Fruit fly (Drosophila melanogaster) whole organism, embryonic: ENCODE data around the gene CG7878.

Experiments
- B-H1 ChIP-seq: fragments of 200-800 bp; sonication (Bioruptor generic); IDR thresholded peaks from 3 replicates; pipeline ENCODE4 v1.3.6; 2022; ENCODE audit warnings: missing biosample characterization, missing genetic modification characterization
- CG12071 ChIP-seq: fragments of 200-800 bp; sonication (Bioruptor generic); optimal IDR thresholded peaks from 3 replicates; lab custom pipeline; 2018; ENCODE audit warnings: missing biosample characterization, mild to moderate bottlenecking, missing genetic modification characterization
- CG12236 ChIP-seq: fragments of 200-800 bp; sonication (Bioruptor generic); optimal IDR thresholded peaks from 2 replicates; lab custom pipeline; 2016; ENCODE audit warnings: missing biosample characterization, missing genetic modification characterization
- CG1233 ChIP-seq: fragments of 200-800 bp; sonication (Bioruptor generic); optimal IDR thresholded peaks from 4 replicates; lab custom pipeline; 2018; ENCODE audit warnings: missing biosample characterization, mild to moderate bottlenecking, missing genetic modification characterization
- CG1529 ChIP-seq: fragments of 200-800 bp; sonication (Bioruptor generic); optimal IDR thresholded peaks from 3 replicates; lab custom pipeline; 2018; ENCODE audit warnings: missing biosample characterization, missing genetic modification characterization
- CG2129 ChIP-seq: fragments of 200-800 bp; sonication (Bioruptor generic); IDR thresholded peaks from 2 replicates; pipeline ENCODE4 v1.3.6; 2022; ENCODE audit warnings: missing biosample characterization, missing genetic modification characterization; ENCODE audit not compliant: partially characterized antibody
- CG31224 ChIP-seq: fragments of 200-800 bp; sonication (Bioruptor generic); IDR thresholded peaks from 2 replicates; pipeline ENCODE4 v1.3.6; 2022; ENCODE audit warnings: missing biosample characterization, missing genetic modification characterization
- CG3163 ChIP-seq: fragments of 200-800 bp; sonication (Bioruptor generic); optimal IDR thresholded peaks from 3 replicates; lab custom pipeline; 2016; ENCODE audit warnings: missing biosample characterization, missing genetic modification characterization
- CG32772 ChIP-seq: fragments of 200-800 bp; sonication (Bioruptor generic); IDR thresholded peaks from 2 replicates; pipeline ENCODE4 v1.3.6; 2022; ENCODE audit warnings: missing biosample characterization, missing genetic modification characterization
- CG33213 ChIP-seq: fragments of 200-800 bp; sonication (Bioruptor generic); optimal IDR thresholded peaks from 3 replicates; lab custom pipeline; 2016; ENCODE audit warnings: missing biosample characterization, missing genetic modification characterization
- CG3847 ChIP-seq: fragments of 200-800 bp; sonication (Bioruptor generic); IDR thresholded peaks from 2 replicates; pipeline ENCODE4 v1.3.6; 2022; ENCODE audit warnings: missing biosample characterization, missing genetic modification characterization
- CG4730 ChIP-seq: fragments of 200-800 bp; sonication (Bioruptor generic); IDR thresholded peaks from 2 replicates; pipeline ENCODE4 v1.3.6; 2022; ENCODE audit warnings: missing biosample characterization, missing genetic modification characterization
- CG4854 ChIP-seq: fragments of 200-800 bp; sonication (Bioruptor generic); optimal IDR thresholded peaks from 2 replicates; lab custom pipeline; 2016; ENCODE audit warnings: missing biosample characterization, missing genetic modification characterization, inconsistent platforms
- CG6175 ChIP-seq: fragments of 200-800 bp; sonication (Bioruptor generic); IDR thresholded peaks from 3 replicates; pipeline ENCODE4 v1.3.6; 2022; ENCODE audit warnings: missing biosample characterization, missing genetic modification characterization
- CG7745 ChIP-seq: fragments of 200-800 bp; sonication (Bioruptor generic); optimal IDR thresholded peaks from 2 replicates; lab custom pipeline; 2018; ENCODE audit warnings: missing biosample characterization, mild to moderate bottlenecking, missing genetic modification characterization, moderate library complexity
- CG9215 ChIP-seq: fragments of 200-800 bp; sonication (Bioruptor generic); IDR thresholded peaks from 2 replicates; pipeline ENCODE4 v1.3.6; 2022; ENCODE audit warnings: missing biosample characterization, missing genetic modification characterization
- CG9609 ChIP-seq: fragments of 200-800 bp; sonication (Bioruptor generic); optimal IDR thresholded peaks from 3 replicates; lab custom pipeline; 2016; ENCODE audit warnings: missing biosample characterization, missing genetic modification characterization
- Camta ChIP-seq: fragments of 200-800 bp; sonication (Bioruptor generic); optimal IDR thresholded peaks from 2 replicates; lab custom pipeline; 2016; ENCODE audit warnings: missing biosample characterization, missing genetic modification characterization
- CrebB ChIP-seq: fragments of 200-800 bp; sonication (Bioruptor generic); optimal IDR thresholded peaks from 3 replicates; lab custom pipeline; 2018; ENCODE audit warnings: missing biosample characterization, mild to moderate bottlenecking, missing genetic modification characterization
- Hr3 ChIP-seq: fragments of 200-800 bp; sonication (Bioruptor generic); optimal IDR thresholded peaks from 3 replicates; lab custom pipeline; 2016; ENCODE audit warnings: missing biosample characterization, missing genetic modification characterization
- Lpt ChIP-seq: fragments of >200 bp; optimal IDR thresholded peaks from 2 replicates; lab custom pipeline; 2018; ENCODE audit warnings: missing biosample characterization, missing genetic modification characterization
- MTF-1 ChIP-seq: fragments of 200-800 bp; sonication (Bioruptor generic); optimal IDR thresholded peaks from 2 replicates; lab custom pipeline; 2018; ENCODE audit warnings: missing biosample characterization, mild to moderate bottlenecking, missing genetic modification characterization, borderline replicate concordance
- Mes4 ChIP-seq: fragments of 200-800 bp; sonication (Bioruptor generic); optimal IDR thresholded peaks from 2 replicates; lab custom pipeline; 2016; ENCODE audit warnings: missing biosample characterization, missing genetic modification characterization
- Sin3A ChIP-seq: fragments of >200 bp; optimal IDR thresholded peaks from 2 replicates; lab custom pipeline; 2018
- Sry-β ChIP-seq: fragments of 200-800 bp; sonication (Bioruptor generic); optimal IDR thresholded peaks from 2 replicates; lab custom pipeline; 2018; ENCODE audit warnings: missing biosample characterization, mild to moderate bottlenecking, missing genetic modification characterization, moderate library complexity
- Stat92E ChIP-seq, 3 experiments: fragments of >200 bp in 2 of 3; fragments of 200-800 bp in 1 of 3; sonication (Bioruptor generic) in 1 of 3; optimal IDR thresholded peaks; 2 replicates each; lab custom pipeline; 2017 to 2019; ENCODE audit warnings: missing biosample characterization in 3 of 3, missing genetic modification characterization in 3 of 3, mild to moderate bottlenecking in 1 of 3, moderate library complexity in 1 of 3
- Tbp ChIP-seq: fragments of >200 bp; optimal IDR thresholded peaks from 2 replicates; lab custom pipeline; 2018; ENCODE audit warnings: missing biosample characterization, missing genetic modification characterization
- Vsx1 ChIP-seq: fragments of 200-800 bp; sonication (Bioruptor generic); optimal IDR thresholded peaks from 2 replicates; lab custom pipeline; 2017; ENCODE audit warnings: missing biosample characterization, mild to moderate bottlenecking, missing genetic modification characterization, missing genetic modification reagents
- ab ChIP-seq: fragments of 200-800 bp; sonication (Bioruptor generic); optimal IDR thresholded peaks from 2 replicates; lab custom pipeline; 2016; ENCODE audit warnings: missing biosample characterization, missing genetic modification characterization
- ap ChIP-seq: fragments of 200-800 bp; sonication (Bioruptor generic); IDR thresholded peaks from 2 replicates; pipeline ENCODE4 v1.3.6; 2022; ENCODE audit warnings: missing biosample characterization, missing genetic modification characterization
- bab2 ChIP-seq: fragments of 200-800 bp; sonication (Bioruptor generic); optimal IDR thresholded peaks from 2 replicates; lab custom pipeline; 2016; ENCODE audit warnings: missing biosample characterization, missing genetic modification characterization
- cad ChIP-seq: fragments of >200 bp; optimal IDR thresholded peaks from 2 replicates; lab custom pipeline; 2017; ENCODE audit warnings: missing biosample characterization, missing genetic modification characterization
- chif ChIP-seq, 2 experiments: fragments of 200-800 bp; sonication (Bioruptor generic); optimal IDR thresholded peaks; 3 replicates each; lab custom pipeline; 2016; ENCODE audit warnings: missing biosample characterization in 2 of 2, missing genetic modification characterization in 2 of 2
- chinmo ChIP-seq: fragments of 200-800 bp; sonication (Bioruptor generic); IDR thresholded peaks from 4 replicates; pipeline ENCODE4 v1.3.6; 2022; ENCODE audit warnings: missing biosample characterization, missing genetic modification characterization; ENCODE audit not compliant: partially characterized antibody
- dimm ChIP-seq: fragments of 200-800 bp; sonication (Bioruptor generic); IDR thresholded peaks from 2 replicates; pipeline ENCODE4 v1.3.6; 2022; ENCODE audit warnings: missing biosample characterization, missing genetic modification characterization
- dm ChIP-seq: fragments of 200-800 bp; sonication (Bioruptor generic); optimal IDR thresholded peaks from 3 replicates; lab custom pipeline; 2016; ENCODE audit warnings: missing biosample characterization, missing genetic modification characterization
- exex ChIP-seq: fragments of 200-800 bp; sonication (Bioruptor generic); optimal IDR thresholded peaks from 4 replicates; lab custom pipeline; 2018; ENCODE audit warnings: missing biosample characterization, mild to moderate bottlenecking, missing genetic modification characterization, moderate library complexity
- fd3F ChIP-seq: fragments of 200-800 bp; sonication (Bioruptor generic); optimal IDR thresholded peaks from 2 replicates; lab custom pipeline; 2018; ENCODE audit warnings: missing biosample characterization, mild to moderate bottlenecking, missing genetic modification characterization, moderate library complexity
- fru ChIP-seq: fragments of >200 bp; optimal IDR thresholded peaks from 2 replicates; lab custom pipeline; 2017
- gem ChIP-seq: fragments of 200-800 bp; sonication (Bioruptor generic); optimal IDR thresholded peaks from 2 replicates; lab custom pipeline; 2019; ENCODE audit warnings: missing biosample characterization, mild to moderate bottlenecking, missing genetic modification characterization, moderate library complexity
- ham ChIP-seq: fragments of 200-800 bp; sonication (Bioruptor generic); IDR thresholded peaks from 2 replicates; pipeline ENCODE4 v1.3.6; 2022; ENCODE audit warnings: missing biosample characterization, missing genetic modification characterization
- oc ChIP-seq: fragments of 200-800 bp; sonication (Bioruptor generic); optimal IDR thresholded peaks from 2 replicates; lab custom pipeline; 2018; ENCODE audit warnings: missing biosample characterization, mild to moderate bottlenecking, missing genetic modification characterization, moderate library complexity
- psq ChIP-seq: fragments of 200-800 bp; sonication (Bioruptor generic); optimal IDR thresholded peaks from 2 replicates; lab custom pipeline; 2017; ENCODE audit warnings: missing biosample characterization, missing genetic modification characterization
- repo ChIP-seq: fragments of 200-800 bp; sonication (Bioruptor generic); optimal IDR thresholded peaks from 2 replicates; lab custom pipeline; 2016; ENCODE audit warnings: missing biosample characterization, missing genetic modification characterization
- ro ChIP-seq: fragments of 200-800 bp; sonication (Bioruptor generic); IDR thresholded peaks from 2 replicates; pipeline ENCODE4 v1.3.6; 2022; ENCODE audit warnings: missing biosample characterization, missing genetic modification characterization
- slou ChIP-seq: fragments of 200-800 bp; sonication (Bioruptor generic); optimal IDR thresholded peaks from 3 replicates; lab custom pipeline; 2016; ENCODE audit warnings: missing biosample characterization, missing genetic modification characterization
- sug ChIP-seq: fragments of 200-800 bp; optimal IDR thresholded peaks from 2 replicates; lab custom pipeline; 2019; ENCODE audit warnings: missing biosample characterization, mild to moderate bottlenecking, missing genetic modification characterization, moderate library complexity
- ttk ChIP-seq: fragments of 200-800 bp; sonication (Bioruptor generic); IDR thresholded peaks from 2 replicates; pipeline ENCODE4 v2.1.2; 2022; ENCODE audit warnings: missing biosample characterization, missing genetic modification characterization
- zen ChIP-seq: fragments of 200-800 bp; sonication (Bioruptor generic); optimal IDR thresholded peaks from 3 replicates; lab custom pipeline; 2018; ENCODE audit warnings: missing biosample characterization, mild to moderate bottlenecking, missing genetic modification characterization, moderate library complexity
- zfh2 ChIP-seq: fragments of 200-800 bp; sonication (Bioruptor generic); optimal IDR thresholded peaks from 2 replicates; lab custom pipeline; 2016; ENCODE audit warnings: missing biosample characterization, missing genetic modification characterization

The CG7878 gene

dm6 chr3R:8112880-8113832, 9.4 kb upstream of the CG7878 start (continued):
- TF ChIP-seq exex (tag; lab: Kevin White, UChicago) (peak; percentile 4), CG4854 (peak; percentile 76), CG3847 (peak; percentile 53), zfh2 (GFP tag; lab: Kevin White, UChicago) (peak; percentile 66), CG1529 (GFP tag; lab: Kevin White, UChicago) (peak; percentile 76), psq (GFP tag; lab: Kevin White, UChicago) (peak; percentile 65), dm (peak; percentile 67), CG32772 (GFP tag; lab: Robert Waterston, UW) (no peak), chif (GFP tag; optimal IDR thresholded peaks at IDR 0.05; lab: Kevin White, UChicago) (peak; percentile 37 to 80), CG9609 (GFP tag; lab: Kevin White, UChicago) (peak; percentile 79), CG9215 (peak; percentile 59), Hr3 (GFP tag; lab: Kevin White, UChicago) (peak; percentile 70), MTF-1 (GFP tag; lab: Kevin White, UChicago) (peak; percentile 10), dimm (peak; percentile 25; the same call in 1 of the 2 replicates), repo (GFP tag; lab: Kevin White, UChicago) (peak; percentile 45), fd3F (GFP tag; lab: Kevin White, UChicago) (peak; percentile 59), sug (tag; lab: Kevin White, UChicago) (peak; percentile 51), Vsx1 (GFP tag; lab: Kevin White, UChicago) (peak; percentile 72), ab (GFP tag; lab: Kevin White, UChicago) (no peak), B-H1 (GFP tag; lab: Robert Waterston, UW) (no peak; the same call in 2 of the 3 replicates), CG33213 (GFP tag; lab: Kevin White, UChicago) (peak; percentile 62), chinmo (peak; percentile 69; the same call in 1 of the 4 replicates), bab2 (GFP tag; lab: Kevin White, UChicago) (peak; percentile 81), ro (no peak), fru (lab: Kevin White, UChicago) (no peak), CG2129 (no peak), Tbp (no peak), Sin3A (lab: Kevin White, UChicago) (no peak), CG3163 (GFP tag; lab: Kevin White, UChicago) (peak; percentile 22), ap (GFP tag; lab: Robert Waterston, UW) (peak; percentile 69), CG4730 (GFP tag; lab: Robert Waterston, UW) (peak; percentile 39; the same call in 1 of the 2 replicates), CG7745 (tag; lab: Kevin White, UChicago) (no peak), Camta (GFP tag; lab: Kevin White, UChicago) (peak; percentile 62), Lpt (GFP tag; lab: Kevin White, UChicago) (no peak), ttk (GFP tag; lab: Robert Waterston, UW) (peak; percentile 35; the same call in 1 of the 2 replicates), CrebB (tag; lab: Kevin White, UChicago) (peak; percentile 44), CG12236 (GFP tag; lab: Kevin White, UChicago) (peak; percentile 64), oc (tag; lab: Kevin White, UChicago) (peak; percentile 22), slou (GFP tag; lab: Kevin White, UChicago) (no peak), CG12071 (GFP tag; lab: Kevin White, UChicago) (peak; percentile 62), Mes4 (GFP tag; lab: Kevin White, UChicago) (peak; percentile 79), zen (no peak), Sry-β (GFP tag; lab: Kevin White, UChicago) (peak; percentile 39), Stat92E (GFP tag; optimal IDR thresholded peaks at IDR 0.05; lab: Kevin White, UChicago) (no peak), CG1233 (GFP tag; lab: Kevin White, UChicago) (peak; percentile 59), ham (GFP tag; lab: Robert Waterston, UW) (peak; percentile 12; the same call in 1 of the 2 replicates), gem (tag; lab: Kevin White, UChicago) (peak; percentile 91), CG31224 (peak; percentile 33; the same call in 1 of the 2 replicates), CG6175 (GFP tag; lab: Robert Waterston, UW) (no peak), cad (GFP tag; lab: Kevin White, UChicago) (peak; percentile 82)
